Fruit fly (Drosophila melanogaster): ENCODE results near the gene CG34134.

CG34134 gene

dm6 chr2L:8190681-8191080, at the start of gene CG34134:
Gene CG34134, minus strand, starts transcription at chr2L:8190781.
- TF ChIP-seq noc (tag; optimal IDR thresholded peaks at IDR 0.05) = no peak

DNA sequence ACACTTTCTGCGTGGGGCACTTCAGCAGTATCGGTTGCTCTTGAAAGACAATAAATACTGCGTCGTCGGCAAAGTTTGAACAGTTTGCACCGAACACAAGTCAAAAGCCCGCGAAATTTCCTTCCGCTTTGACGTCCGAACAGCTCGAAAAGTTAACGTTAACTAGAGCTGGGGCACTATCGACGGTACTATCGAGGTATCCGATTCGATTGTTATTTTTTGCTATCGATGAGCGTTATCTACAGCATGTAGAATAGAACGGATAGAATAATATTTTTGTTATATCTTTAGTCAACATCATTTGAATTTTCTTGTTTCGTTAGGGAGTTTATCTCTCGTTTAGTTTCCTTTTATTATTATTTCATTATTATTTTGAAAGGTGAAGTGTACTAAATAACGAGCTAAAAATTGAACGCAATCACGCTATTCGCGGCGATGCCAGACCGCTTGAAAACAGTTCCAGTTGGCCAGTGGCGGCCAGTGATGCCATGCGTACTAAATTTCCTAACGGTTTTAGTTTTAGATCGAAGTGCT, 49.2 kb upstream of the CG34134 start, which contains the start of gene Pvr:
Pvr (minus strand) TSS at position 167 of the 534 bp plus-strand sequence.
- TF ChIP-seq noc (tag; optimal IDR thresholded peaks at IDR 0.05) = no peak

dm6 chr2L:8239032-8239650, 48.6 kb upstream of the CG34134 start:
- TF ChIP-seq noc (tag; optimal IDR thresholded peaks at IDR 0.05) = peak; percentile 30

DNA sequence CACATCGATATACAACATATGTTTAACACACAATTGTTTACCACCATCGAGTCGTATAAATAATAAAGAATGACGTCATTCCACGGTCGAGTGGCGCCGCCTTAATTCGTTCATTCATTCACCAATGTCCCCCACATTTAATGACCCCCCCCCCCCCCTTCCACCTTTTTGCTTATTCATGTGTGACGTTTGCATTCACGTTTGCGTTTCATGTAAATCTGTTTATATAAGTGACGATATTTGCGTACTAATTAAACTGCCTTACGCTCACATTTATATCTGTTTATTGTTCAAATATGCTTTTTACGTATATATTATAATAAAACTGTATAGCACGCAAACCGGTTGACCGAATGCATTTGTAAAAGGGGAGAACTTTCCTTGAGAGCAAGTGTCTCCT, 43.0 kb upstream of the CG34134 start:
- no peak for TF ChIP-seq noc (tag; optimal IDR thresholded peaks at IDR 0.05)

DNA sequence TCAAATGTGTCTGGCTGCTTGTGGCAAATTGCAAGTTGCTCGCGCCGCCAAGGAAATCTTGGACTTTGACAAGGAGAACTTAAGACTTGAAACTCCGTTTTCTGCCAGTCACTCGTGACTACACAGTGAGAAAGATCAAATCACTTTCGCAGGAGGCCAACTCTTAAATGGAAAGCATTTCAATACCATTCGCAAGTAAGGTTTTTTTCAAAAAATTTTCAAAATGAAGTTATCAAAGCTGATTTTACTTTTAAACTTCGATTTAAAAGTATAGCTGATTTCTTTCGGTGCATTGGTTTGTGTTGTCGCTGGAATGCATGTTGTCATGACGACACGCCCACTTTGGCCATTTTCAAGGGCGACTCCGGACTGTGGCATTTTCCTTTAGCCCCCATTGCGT, 41.8 kb upstream of the CG34134 start:
- no peak for TF ChIP-seq noc (tag; optimal IDR thresholded peaks at IDR 0.05)

DNA sequence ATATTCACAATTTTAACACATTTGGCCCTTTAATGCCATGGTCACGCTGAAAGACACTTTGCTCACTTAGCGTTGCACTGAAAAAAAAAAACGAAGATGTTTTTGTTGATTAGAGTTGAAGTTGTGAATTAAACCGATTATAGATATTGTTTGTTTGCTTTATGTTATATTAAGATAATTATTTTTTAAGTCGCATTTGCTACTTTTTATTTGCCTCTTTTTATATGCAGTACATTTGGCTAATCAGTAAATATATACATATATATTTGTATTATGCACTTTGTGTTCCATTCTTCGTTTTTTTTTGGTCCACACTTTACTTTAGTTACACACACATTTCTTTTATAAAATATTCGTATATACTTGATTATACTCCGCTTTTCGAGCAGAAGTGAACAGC, 39.7 kb upstream of the CG34134 start:
- TF ChIP-seq noc (tag; optimal IDR thresholded peaks at IDR 0.05) = no peak

dm6 chr2L:8229628-8230027, 39.0 kb upstream of the CG34134 start:
- TF ChIP-seq noc (tag; optimal IDR thresholded peaks at IDR 0.05) = peak; percentile 79

dm6 chr2L:8229134-8229533, 38.6 kb upstream of the CG34134 start:
- TF ChIP-seq noc (tag; optimal IDR thresholded peaks at IDR 0.05) = no peak

DNA sequence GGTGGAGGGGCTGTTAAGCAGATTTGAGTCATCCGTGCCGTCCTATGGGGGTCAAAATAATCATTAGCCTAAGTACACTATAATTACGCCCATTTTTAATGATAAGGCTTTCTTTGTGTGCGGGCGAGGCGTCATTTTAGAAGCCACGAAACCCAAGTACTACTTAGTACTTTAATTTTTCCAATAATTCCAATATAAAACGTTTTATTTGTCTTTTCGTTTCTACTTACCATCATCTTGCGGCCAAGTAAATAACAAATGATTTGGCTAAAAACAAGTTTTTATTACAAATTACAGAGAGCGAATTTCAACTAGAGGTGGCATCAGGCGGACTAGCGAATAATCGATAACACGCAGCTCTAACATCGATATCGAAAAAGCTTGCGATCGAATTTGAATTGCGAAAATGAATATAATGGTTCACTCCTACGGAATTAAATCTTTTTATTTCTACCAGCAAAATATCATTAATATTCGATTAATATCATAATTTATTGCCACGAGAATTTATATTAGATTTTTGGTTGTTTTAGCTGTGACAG, 29.9 kb upstream of the CG34134 start, which contains the start of gene Snx6:
Snx6 (minus strand) TSS at position 349 of the 542 bp plus-strand sequence.
- no peak for TF ChIP-seq noc (tag; optimal IDR thresholded peaks at IDR 0.05)

DNA sequence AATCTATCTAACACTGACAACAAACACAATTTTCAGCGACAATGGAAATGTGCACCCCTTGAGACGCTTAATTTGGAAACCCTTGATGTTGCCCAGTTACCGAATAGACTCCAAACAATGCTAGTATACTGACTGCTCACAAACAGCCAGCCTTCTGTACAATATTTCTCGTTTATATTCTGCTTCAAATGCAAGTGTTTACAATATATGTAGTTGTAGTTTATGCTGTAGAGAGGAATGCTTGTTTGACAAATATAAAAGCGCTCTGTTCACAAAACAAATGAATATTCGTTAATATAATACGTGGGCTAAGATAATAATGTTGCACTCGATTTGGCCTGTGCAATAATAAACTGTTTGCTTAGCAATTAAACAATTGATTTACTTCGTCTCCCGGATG, 27.3 kb upstream of the CG34134 start, which contains the start of gene CG8292:
CG8292 (minus strand) TSS at position 101 of the 400 bp plus-strand sequence.
- no peak for TF ChIP-seq noc (tag; optimal IDR thresholded peaks at IDR 0.05)

dm6 chr2L:8215259-8215929, 24.8 kb upstream of the CG34134 start, which contains the start of gene CG8349:
Gene CG8349, plus strand, starts transcription at chr2L:8215915.
- TF ChIP-seq noc (tag; optimal IDR thresholded peaks at IDR 0.05) = no peak

dm6 chr2L:8213987-8214386, 23.4 kb upstream of the CG34134 start, which contains the start of gene CG8353:
Gene CG8353, plus strand, starts transcription at chr2L:8214045.
- TF ChIP-seq noc (tag; optimal IDR thresholded peaks at IDR 0.05) = peak; percentile 27

DNA sequence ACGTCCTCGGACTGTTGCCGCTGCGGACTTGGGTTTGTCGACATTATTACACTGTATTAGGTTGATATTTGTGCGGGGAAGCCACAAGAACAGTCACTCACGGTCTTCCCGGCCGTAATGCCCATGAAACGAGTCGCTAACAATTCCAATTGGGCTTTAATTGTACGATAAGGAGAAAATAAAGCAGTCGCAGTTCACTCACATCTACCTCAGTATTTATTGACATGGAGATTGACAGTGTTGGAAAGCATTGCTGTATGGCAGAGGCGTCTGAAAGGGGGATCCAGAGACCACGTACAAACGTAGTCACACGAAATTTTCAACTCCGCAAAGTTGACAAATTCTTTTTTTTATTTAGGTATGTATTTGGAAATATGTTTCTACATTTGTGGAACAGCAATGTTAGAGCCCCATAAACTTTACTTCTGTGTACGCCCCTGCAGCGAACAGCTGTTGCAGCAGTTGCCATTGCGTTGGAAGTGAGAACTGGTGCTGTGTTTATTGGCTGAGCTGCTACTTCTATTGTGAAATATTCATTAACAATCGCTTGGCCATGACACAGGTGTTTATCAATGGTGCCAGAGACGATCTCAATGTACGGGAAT, 22.2 kb upstream of the CG34134 start, which contains the start of the genes CG8372 and CG8360:
CG8372 (minus strand) TSS at position 237 of the 605 bp plus-strand sequence.
CG8360 (plus strand) TSS at position 294 of the 605 bp plus-strand sequence.
- peak; percentile 98 for TF ChIP-seq noc (tag; optimal IDR thresholded peaks at IDR 0.05)

- peak; percentile 67 for TF ChIP-seq noc (tag; optimal IDR thresholded peaks at IDR 0.05)
These were observed 20.5 kb upstream of the CG34134 start, which contains the start of gene Ssb-c31a for dm6 chr2L:8211070-8211469. Gene Ssb-c31a, plus strand, starts transcription at chr2L:8211347.

DNA sequence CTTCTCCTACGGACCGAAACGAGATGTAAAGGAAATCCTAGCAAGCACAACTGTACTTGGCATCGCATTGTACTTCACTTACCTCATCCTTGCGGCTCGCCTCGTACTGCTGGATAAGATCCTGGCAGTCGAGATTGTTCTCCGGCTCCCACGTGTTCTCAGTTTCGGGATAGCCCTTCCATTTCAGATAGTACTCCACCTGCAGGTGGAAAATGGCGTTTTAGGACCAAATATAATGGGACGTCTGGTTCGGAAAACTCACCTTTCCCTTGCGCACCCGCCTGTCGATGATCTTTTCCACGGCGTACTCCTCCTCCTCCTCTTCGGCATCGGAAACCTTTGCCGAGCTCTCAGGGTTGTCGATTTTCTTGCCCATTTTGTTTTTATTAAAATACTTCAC, 19.9 kb upstream of the CG34134 start:
- TF ChIP-seq noc (tag; optimal IDR thresholded peaks at IDR 0.05) = no peak

dm6 chr2L:8209362-8209761, 18.8 kb upstream of the CG34134 start:
- no peak for TF ChIP-seq noc (tag; optimal IDR thresholded peaks at IDR 0.05)
